Worm (Caenorhabditis elegans) whole organism, mixed stage, embryonic: ENCODE results near the gene Y37A1B.4.

Experiments used
- hlh-1 ChIP-seq: fragments of 150-350 bp; optimal IDR thresholded peaks from 2 replicates; lab custom pipeline; 2014; ENCODE audit warnings: missing biosample characterization, missing genetic modification reagents, missing genetic modification characterization
- lin-13 ChIP-seq: fragments of 150-350 bp; optimal IDR thresholded peaks from 2 replicates; lab custom pipeline; 2014; ENCODE audit warnings: missing biosample characterization, missing genetic modification characterization
- nhr-12 ChIP-seq: fragments of 150-350 bp; optimal IDR thresholded peaks from 2 replicates; lab custom pipeline; 2014; ENCODE audit warnings: missing biosample characterization, missing genetic modification characterization
- snpc-4 ChIP-seq: fragments of 150-350 bp; optimal IDR thresholded peaks from 2 replicates; lab custom pipeline; 2014; ENCODE audit warnings: missing biosample characterization, missing genetic modification characterization
- unc-62 ChIP-seq: fragments of 150-350 bp; optimal IDR thresholded peaks from 2 replicates; lab custom pipeline; 2014; ENCODE audit warnings: missing biosample characterization, missing genetic modification reagents, missing genetic modification characterization
- ztf-11 ChIP-seq: fragments of 150-350 bp; optimal IDR thresholded peaks from 2 replicates; lab custom pipeline; 2014; ENCODE audit warnings: missing biosample characterization, missing genetic modification characterization

- TF ChIP-seq snpc-4 (tag; lab: Kevin White, UChicago) (no peak), lin-13 (tag; lab: Kevin White, UChicago) (peak; percentile 91), unc-62 (GFP tag; lab: Kevin White, UChicago) (no peak), ztf-11 (no peak), hlh-1 (tag; lab: Kevin White, UChicago) (peak; percentile 31), nhr-12 (no peak)
Observed at ce11 chrIV:14070992-14071289, 10.4 kb upstream of the Y37A1B.4 start.
